Worm (Caenorhabditis elegans) whole organism, mixed stage, embryonic: ENCODE data around the gene srh-266.

ENCODE experiments used
- blmp-1 ChIP-seq: fragments of 150-350 bp; optimal IDR thresholded peaks from 2 replicates; lab custom pipeline; 2014; ENCODE audit warnings: missing biosample characterization, missing genetic modification characterization
- ceh-83 ChIP-seq: fragments of 200-800 bp; sonication (Bioruptor generic); optimal IDR thresholded peaks from 2 replicates; lab custom pipeline; 2018; ENCODE audit warnings: mild to moderate bottlenecking, missing genetic modification characterization, missing compliant biosample characterization
- elt-3 ChIP-seq: fragments of 150-350 bp; optimal IDR thresholded peaks from 2 replicates; lab custom pipeline; 2014; ENCODE audit warnings: missing biosample characterization, missing genetic modification characterization
- mab-5 ChIP-seq: fragments of 150-350 bp; optimal IDR thresholded peaks from 2 replicates; lab custom pipeline; 2014; ENCODE audit warnings: missing biosample characterization, missing genetic modification characterization
- mep-1 ChIP-seq: fragments of 150-350 bp; optimal IDR thresholded peaks from 2 replicates; lab custom pipeline; 2017; ENCODE audit warnings: missing biosample characterization, missing genetic modification reagents, missing genetic modification characterization, inconsistent platforms
- nhr-12 ChIP-seq: fragments of 150-350 bp; optimal IDR thresholded peaks from 2 replicates; lab custom pipeline; 2014; ENCODE audit warnings: missing biosample characterization, missing genetic modification characterization
- nhr-237 ChIP-seq: fragments of 150-350 bp; optimal IDR thresholded peaks from 2 replicates; lab custom pipeline; 2014; ENCODE audit warnings: missing biosample characterization, missing genetic modification characterization
- nhr-28 ChIP-seq: fragments of 150-350 bp; optimal IDR thresholded peaks from 2 replicates; lab custom pipeline; 2014; ENCODE audit warnings: missing biosample characterization, missing genetic modification characterization
- sem-2 ChIP-seq: fragments of 200-800 bp; sonication (Bioruptor generic); optimal IDR thresholded peaks from 2 replicates; lab custom pipeline; 2018; ENCODE audit warnings: mild to moderate bottlenecking, missing genetic modification characterization, missing compliant biosample characterization
- snpc-4 ChIP-seq: fragments of 150-350 bp; optimal IDR thresholded peaks from 2 replicates; lab custom pipeline; 2014; ENCODE audit warnings: missing biosample characterization, missing genetic modification characterization
- unc-62 ChIP-seq: fragments of 150-350 bp; optimal IDR thresholded peaks from 2 replicates; lab custom pipeline; 2014; ENCODE audit warnings: missing biosample characterization, missing genetic modification reagents, missing genetic modification characterization
- ztf-11 ChIP-seq: fragments of 150-350 bp; optimal IDR thresholded peaks from 2 replicates; lab custom pipeline; 2014; ENCODE audit warnings: missing biosample characterization, missing genetic modification characterization

- no peak for TF ChIP-seq sem-2 (GFP tag; lab: Kevin White, UChicago)
- no peak for TF ChIP-seq nhr-12 (tag; lab: Kevin White, UChicago)
- no peak for TF ChIP-seq blmp-1
- no peak for TF ChIP-seq ceh-83 (GFP tag; lab: Kevin White, UChicago)
- TF ChIP-seq snpc-4 = no peak
- no peak for TF ChIP-seq mep-1 (tag; lab: Kevin White, UChicago)
- TF ChIP-seq ztf-11 (tag; lab: Kevin White, UChicago) = no peak
- TF ChIP-seq unc-62 (GFP tag; lab: Kevin White, UChicago) = peak; percentile 86
- TF ChIP-seq elt-3 (tag; lab: Kevin White, UChicago) = no peak
- TF ChIP-seq mab-5 = no peak
- no peak for TF ChIP-seq nhr-237 (tag; lab: Kevin White, UChicago)
- no peak for TF ChIP-seq nhr-28 (tag; lab: Kevin White, UChicago)
These were observed 45.5 kb upstream of the srh-266 start, which contains the start of gene F48G7.4 for ce11 chrV:619054-619453.
